Fruit fly (Drosophila melanogaster) whole organism, embryonic: ENCODE results near the gene sqh.

Source experiments
- Atf6 ChIP-seq: fragments of 200-800 bp; sonication (Bioruptor generic); IDR thresholded peaks from 2 replicates; pipeline ENCODE4 v1.3.6; 2022; ENCODE audit warnings: missing biosample characterization, missing genetic modification characterization
- CG10431 ChIP-seq: fragments of 200-800 bp; sonication (Bioruptor generic); optimal IDR thresholded peaks from 3 replicates; lab custom pipeline; 2018; ENCODE audit warnings: missing biosample characterization, mild to moderate bottlenecking, missing genetic modification characterization
- CG11456 ChIP-seq: fragments of 200-800 bp; sonication (Bioruptor generic); IDR thresholded peaks from 3 replicates; pipeline ENCODE4 v1.3.6; 2022; ENCODE audit warnings: missing biosample characterization, missing genetic modification characterization
- CG12071 ChIP-seq: fragments of 200-800 bp; sonication (Bioruptor generic); optimal IDR thresholded peaks from 3 replicates; lab custom pipeline; 2018; ENCODE audit warnings: missing biosample characterization, mild to moderate bottlenecking, missing genetic modification characterization
- CG1602 ChIP-seq: fragments of 200-800 bp; sonication (Bioruptor generic); optimal IDR thresholded peaks from 3 replicates; lab custom pipeline; 2016; ENCODE audit warnings: missing biosample characterization, missing genetic modification characterization
- CG17361 ChIP-seq: fragments of 200-800 bp; sonication (Bioruptor generic); IDR thresholded peaks from 3 replicates; pipeline ENCODE4 v1.3.6; 2022; ENCODE audit warnings: missing biosample characterization, missing genetic modification characterization
- CG17912 ChIP-seq: fragments of 200-800 bp; sonication (Bioruptor generic); optimal IDR thresholded peaks from 2 replicates; lab custom pipeline; 2018; ENCODE audit warnings: missing biosample characterization, mild to moderate bottlenecking, missing genetic modification characterization
- CG1792 ChIP-seq: fragments of 200-800 bp; sonication (Bioruptor generic); optimal IDR thresholded peaks from 2 replicates; lab custom pipeline; 2016; ENCODE audit warnings: missing biosample characterization, missing genetic modification characterization
- CG1832 ChIP-seq: fragments of 200-800 bp; sonication (Bioruptor generic); optimal IDR thresholded peaks from 2 replicates; lab custom pipeline; 2017; ENCODE audit warnings: missing biosample characterization, mild to moderate bottlenecking, missing genetic modification characterization, inconsistent platforms
- CG31224 ChIP-seq: fragments of 200-800 bp; sonication (Bioruptor generic); IDR thresholded peaks from 2 replicates; pipeline ENCODE4 v1.3.6; 2022; ENCODE audit warnings: missing biosample characterization, missing genetic modification characterization
- CG33557 ChIP-seq: fragments of 200-800 bp; sonication (Bioruptor generic); optimal IDR thresholded peaks from 2 replicates; lab custom pipeline; 2019; ENCODE audit warnings: missing biosample characterization, mild to moderate bottlenecking, missing genetic modification characterization, moderate library complexity
- CG34376 ChIP-seq: fragments of 200-800 bp; sonication (Bioruptor generic); optimal IDR thresholded peaks from 2 replicates; lab custom pipeline; 2018; ENCODE audit warnings: missing biosample characterization, mild to moderate bottlenecking, missing genetic modification characterization
- CG34422 ChIP-seq: fragments of 200-800 bp; sonication (Bioruptor generic); IDR thresholded peaks from 3 replicates; pipeline ENCODE4 v1.3.6; 2022; ENCODE audit warnings: missing biosample characterization, missing genetic modification characterization
- CG4282 ChIP-seq: fragments of 200-800 bp; sonication (Bioruptor generic); optimal IDR thresholded peaks from 2 replicates; lab custom pipeline; 2016; ENCODE audit warnings: missing biosample characterization, missing genetic modification characterization
- CG5953 ChIP-seq: fragments of 200-800 bp; sonication (Bioruptor generic); IDR thresholded peaks from 2 replicates; pipeline ENCODE4 v1.3.6; 2022; ENCODE audit warnings: missing biosample characterization, missing genetic modification characterization
- CG6683 ChIP-seq: fragments of 200-800 bp; sonication (Bioruptor generic); optimal IDR thresholded peaks from 2 replicates; lab custom pipeline; 2017; ENCODE audit warnings: missing biosample characterization, mild to moderate bottlenecking, missing genetic modification characterization, missing genetic modification reagents
- CG6689 ChIP-seq: fragments of 200-800 bp; sonication (Bioruptor generic); IDR thresholded peaks from 2 replicates; pipeline ENCODE4 v1.3.6; 2022; ENCODE audit warnings: missing biosample characterization, missing genetic modification characterization
- CG7271 ChIP-seq: fragments of 200-800 bp; sonication (Bioruptor generic); optimal IDR thresholded peaks from 2 replicates; lab custom pipeline; 2018; ENCODE audit warnings: missing biosample characterization, mild to moderate bottlenecking, missing genetic modification characterization, moderate library complexity
- CG9215 ChIP-seq: fragments of 200-800 bp; sonication (Bioruptor generic); IDR thresholded peaks from 2 replicates; pipeline ENCODE4 v1.3.6; 2022; ENCODE audit warnings: missing biosample characterization, missing genetic modification characterization
- CrebB ChIP-seq: fragments of 200-800 bp; sonication (Bioruptor generic); optimal IDR thresholded peaks from 3 replicates; lab custom pipeline; 2018; ENCODE audit warnings: missing biosample characterization, mild to moderate bottlenecking, missing genetic modification characterization
- Dbx ChIP-seq: fragments of 200-800 bp; sonication (Bioruptor generic); IDR thresholded peaks from 3 replicates; pipeline ENCODE4 v1.3.6; 2022; ENCODE audit warnings: missing biosample characterization, missing genetic modification characterization
- Dip3 ChIP-seq: fragments of 200-800 bp; sonication (Bioruptor generic); optimal IDR thresholded peaks from 3 replicates; lab custom pipeline; 2016; ENCODE audit warnings: missing biosample characterization, missing genetic modification characterization
- Fer2 ChIP-seq: fragments of 200-800 bp; sonication (Bioruptor generic); optimal IDR thresholded peaks from 2 replicates; lab custom pipeline; 2018; ENCODE audit warnings: missing biosample characterization, mild to moderate bottlenecking, missing genetic modification characterization, moderate library complexity
- Hr3 ChIP-seq: fragments of 200-800 bp; sonication (Bioruptor generic); optimal IDR thresholded peaks from 3 replicates; lab custom pipeline; 2016; ENCODE audit warnings: missing biosample characterization, missing genetic modification characterization
- Med ChIP-seq: fragments of 200-800 bp; sonication (Bioruptor generic); peaks from one replicate; lab custom pipeline; 2016; ENCODE audit warnings: missing biosample characterization, missing genetic modification characterization, mild to moderate bottlenecking, inconsistent platforms, moderate library complexity
- Nf-YC ChIP-seq: fragments of 200-800 bp; optimal IDR thresholded peaks from 3 replicates; lab custom pipeline; 2019; ENCODE audit warnings: missing biosample characterization, mild to moderate bottlenecking, missing genetic modification characterization, moderate library complexity
- Oli ChIP-seq: fragments of 200-800 bp; sonication (Bioruptor generic); optimal IDR thresholded peaks from 2 replicates; lab custom pipeline; 2018; ENCODE audit warnings: missing biosample characterization, mild to moderate bottlenecking, missing genetic modification characterization, moderate library complexity
- PHDP ChIP-seq: fragments of 200-800 bp; sonication (Bioruptor generic); optimal IDR thresholded peaks from 3 replicates; lab custom pipeline; 2018; ENCODE audit warnings: missing biosample characterization, mild to moderate bottlenecking, missing genetic modification characterization, moderate library complexity
- Six4 ChIP-seq: fragments of 200-800 bp; sonication (Bioruptor generic); optimal IDR thresholded peaks from 2 replicates; lab custom pipeline; 2016; ENCODE audit warnings: missing biosample characterization, missing genetic modification characterization
- Sox100B ChIP-seq: fragments of 200-800 bp; sonication (Bioruptor generic); optimal IDR thresholded peaks from 3 replicates; lab custom pipeline; 2018; ENCODE audit warnings: missing biosample characterization, mild to moderate bottlenecking, missing genetic modification characterization
- Trl ChIP-seq, 3 experiments: fragments of >200 bp in 2 of 3; fragments of 200-800 bp in 1 of 3; sonication (Bioruptor generic) in 1 of 3; optimal IDR thresholded peaks; 2 replicates in 1 of 3; 3 replicates in 2 of 3; lab custom pipeline; 2016 to 2017; ENCODE audit warnings: missing biosample characterization in 1 of 3, missing genetic modification characterization in 1 of 3
- Xrp1 ChIP-seq: fragments of 200-800 bp; sonication (Bioruptor generic); IDR thresholded peaks from 2 replicates; pipeline ENCODE4 v1.3.6; 2022; ENCODE audit warnings: missing biosample characterization, missing genetic modification characterization
- YL-1 ChIP-seq: fragments of 200-800 bp; sonication (Bioruptor generic); optimal IDR thresholded peaks from 3 replicates; lab custom pipeline; 2017; ENCODE audit warnings: missing biosample characterization, mild to moderate bottlenecking, missing genetic modification characterization
- caup ChIP-seq: fragments of 200-800 bp; sonication (Bioruptor generic); optimal IDR thresholded peaks from 3 replicates; lab custom pipeline; 2017; ENCODE audit warnings: missing biosample characterization, mild to moderate bottlenecking, missing genetic modification characterization, moderate library complexity; ENCODE audit not compliant: severe bottlenecking
- cg ChIP-seq: fragments of 200-800 bp; sonication (Bioruptor generic); optimal IDR thresholded peaks from 3 replicates; lab custom pipeline; 2019; ENCODE audit warnings: missing biosample characterization, mild to moderate bottlenecking, missing genetic modification characterization, moderate library complexity
- chm ChIP-seq: fragments of 200-800 bp; sonication (Bioruptor generic); IDR thresholded peaks from 2 replicates; pipeline ENCODE4 v1.3.6; 2022; ENCODE audit warnings: missing biosample characterization, missing genetic modification characterization
- crp ChIP-seq, 2 experiments: fragments of 200-800 bp; sonication (Bioruptor generic); optimal IDR thresholded peaks; 2 replicates in 1 of 2; 3 replicates in 1 of 2; lab custom pipeline; 2017; ENCODE audit warnings: missing biosample characterization in 2 of 2, missing genetic modification characterization in 2 of 2, mild to moderate bottlenecking in 1 of 2, moderate library complexity in 1 of 2
- cwo ChIP-seq: fragments of 200-800 bp; sonication (Bioruptor generic); optimal IDR thresholded peaks from 3 replicates; lab custom pipeline; 2017; ENCODE audit warnings: missing biosample characterization, missing genetic modification characterization, mild to moderate bottlenecking, moderate library complexity, missing genetic modification reagents
- ems ChIP-seq: fragments of 200-800 bp; sonication (Bioruptor generic); optimal IDR thresholded peaks from 3 replicates; lab custom pipeline; 2016; ENCODE audit warnings: missing biosample characterization, missing genetic modification characterization
- gcm ChIP-seq: fragments of 200-800 bp; sonication (Bioruptor generic); optimal IDR thresholded peaks from 2 replicates; lab custom pipeline; 2019; ENCODE audit warnings: missing biosample characterization, mild to moderate bottlenecking, missing genetic modification characterization, moderate library complexity
- gsb-n ChIP-seq: fragments of 200-800 bp; sonication (Bioruptor generic); optimal IDR thresholded peaks from 3 replicates; lab custom pipeline; 2018; ENCODE audit warnings: missing biosample characterization, mild to moderate bottlenecking, missing genetic modification characterization
- jumu ChIP-seq: fragments of 200-800 bp; sonication (Bioruptor generic); optimal IDR thresholded peaks from 3 replicates; lab custom pipeline; 2016; ENCODE audit warnings: missing biosample characterization, missing genetic modification characterization
- lab ChIP-seq: fragments of 200-800 bp; sonication (Bioruptor generic); optimal IDR thresholded peaks from 3 replicates; lab custom pipeline; 2017; ENCODE audit warnings: missing biosample characterization, missing genetic modification characterization, mild to moderate bottlenecking, moderate library complexity, missing genetic modification reagents
- odd ChIP-seq: fragments of 200-800 bp; sonication (Bioruptor generic); optimal IDR thresholded peaks from 2 replicates; lab custom pipeline; 2017; ENCODE audit warnings: missing biosample characterization, mild to moderate bottlenecking, missing genetic modification characterization
- tll ChIP-seq, 2 experiments: fragments of 200-800 bp in 1 of 2; fragments of >200 bp in 1 of 2; sonication (Bioruptor generic) in 1 of 2; optimal IDR thresholded peaks; 2 replicates each; lab custom pipeline; 2017 to 2019; ENCODE audit warnings: missing biosample characterization in 2 of 2, missing genetic modification characterization in 2 of 2, mild to moderate bottlenecking in 1 of 2, moderate library complexity in 1 of 2
- trem ChIP-seq: fragments of 200-800 bp; optimal IDR thresholded peaks from 3 replicates; lab custom pipeline; 2019; ENCODE audit warnings: missing biosample characterization, mild to moderate bottlenecking, missing genetic modification characterization, moderate library complexity
- z ChIP-seq: fragments of 200-800 bp; sonication (Bioruptor generic); IDR thresholded peaks from 3 replicates; pipeline ENCODE4 v1.3.6; 2022; ENCODE audit warnings: missing biosample characterization, missing genetic modification characterization
- zfh1 ChIP-seq: fragments of 200-800 bp; sonication (Bioruptor generic); IDR thresholded peaks from 3 replicates; pipeline ENCODE4 v1.3.6; 2022; ENCODE audit warnings: missing biosample characterization, missing genetic modification characterization

Gene sqh

dm6 chrX:6237015-6237414 lies 12.1 kb upstream of the sqh start, which contains the start of gene CG14445:
CG14445 (plus strand) TSS chrX:6237315.
- TF ChIP-seq Oli (tag; lab: Kevin White, UChicago) (no peak), trem (no peak), Nf-YC (tag; lab: Kevin White, UChicago) (no peak), CG9215 (GFP tag; lab: Robert Waterston, UW) (no peak), CrebB (no peak), gcm (GFP tag; lab: Kevin White, UChicago) (no peak), Hr3 (GFP tag; lab: Kevin White, UChicago) (no peak), CG11456 (no peak), CG10431 (no peak), CG12071 (GFP tag; lab: Kevin White, UChicago) (no peak), Six4 (GFP tag; lab: Kevin White, UChicago) (no peak), Sox100B (GFP tag; lab: Kevin White, UChicago) (no peak), CG4282 (GFP tag; lab: Kevin White, UChicago) (no peak), Atf6 (no peak), CG17912 (GFP tag; lab: Kevin White, UChicago) (no peak)

dm6 chrX:6231764-6232163 lies 6.8 kb upstream of the sqh start:
- no peak for TF ChIP-seq caup
- no peak for TF ChIP-seq chm (GFP tag; lab: Robert Waterston, UW)
- peak; percentile 19 to 36 for TF ChIP-seq Trl (optimal IDR thresholded peaks at IDR 0.05; lab: Kevin White, UChicago)
- no peak for TF ChIP-seq Trl (GFP tag; optimal IDR thresholded peaks at IDR 0.05; lab: Kevin White, UChicago)
- no peak for TF ChIP-seq zfh1 (GFP tag; lab: Robert Waterston, UW)
- TF ChIP-seq CG1832: peak; percentile 83
- no peak for TF ChIP-seq CG1792 (GFP tag; lab: Kevin White, UChicago)
- no peak for TF ChIP-seq CG10431
- peak; percentile 62 for TF ChIP-seq cg (GFP tag; lab: Kevin White, UChicago)
- TF ChIP-seq Xrp1 (GFP tag; lab: Robert Waterston, UW): no peak

- TF ChIP-seq CG34422 (0 out of 3 replicates have a peak, but pooled peaks have one; percentile 27), CG7271 (tag; lab: Kevin White, UChicago) (no peak), CG1602 (GFP tag; lab: Kevin White, UChicago) (no peak), CG34376 (GFP tag; lab: Kevin White, UChicago) (peak; percentile 3), z (no peak), CG17361 (GFP tag; lab: Robert Waterston, UW) (no peak), CG31224 (no peak), Med (GFP tag; lab: Kevin White, UChicago) (peak; percentile 57), lab (no peak), PHDP (no peak), YL-1 (GFP tag; lab: Kevin White, UChicago) (peak; percentile 62), cwo (no peak), gsb-n (no peak), crp (GFP tag; optimal IDR thresholded peaks at IDR 0.05; lab: Kevin White, UChicago) (no peak), odd (no peak), jumu (no peak), Dip3 (no peak), CG6683 (GFP tag; lab: Kevin White, UChicago) (no peak), CG5953 (GFP tag; lab: Robert Waterston, UW) (no peak), CG33557 (GFP tag; lab: Kevin White, UChicago) (no peak), CG6689 (GFP tag; lab: Robert Waterston, UW) (no peak), tll (GFP tag; optimal IDR thresholded peaks at IDR 0.05; lab: Kevin White, UChicago) (peak in 1 of 2 experiments; percentile 20), ems (no peak), Dbx (GFP tag; lab: Robert Waterston, UW) (no peak), Fer2 (tag; lab: Kevin White, UChicago) (no peak)
Measured at dm6 chrX:6225472-6226049, 621 bp upstream of the sqh start, which contains the start of gene dtn. dtn (plus strand) TSS chrX:6225647.
